Fruit fly (Drosophila melanogaster) whole organism, embryonic: Measurements from ENCODE around the gene U2af50.

Experiments used
- ATbp ChIP-seq: fragments of 200-800 bp; sonication (Bioruptor generic); optimal IDR thresholded peaks from 2 replicates; lab custom pipeline; 2017; ENCODE audit warnings: missing biosample characterization, mild to moderate bottlenecking, missing genetic modification characterization, missing genetic modification reagents
- Atf6 ChIP-seq: fragments of 200-800 bp; sonication (Bioruptor generic); IDR thresholded peaks from 2 replicates; pipeline ENCODE4 v1.3.6; 2022; ENCODE audit warnings: missing biosample characterization, missing genetic modification characterization
- BEAF-32 ChIP-seq: fragments of 200-800 bp; sonication (Bioruptor generic); optimal IDR thresholded peaks from 3 replicates; lab custom pipeline; 2017; ENCODE audit warnings: missing biosample characterization, missing genetic modification characterization, mild to moderate bottlenecking, moderate library complexity, missing genetic modification reagents
- CG10462 ChIP-seq: fragments of 200-800 bp; sonication (Bioruptor generic); optimal IDR thresholded peaks from 2 replicates; lab custom pipeline; 2016; ENCODE audit warnings: missing biosample characterization, missing genetic modification characterization
- CG1603 ChIP-seq: fragments of 200-800 bp; sonication (Bioruptor generic); optimal IDR thresholded peaks from 2 replicates; lab custom pipeline; 2019; ENCODE audit warnings: missing biosample characterization, mild to moderate bottlenecking, missing genetic modification characterization, moderate library complexity
- CG17829 ChIP-seq: fragments of 200-800 bp; optimal IDR thresholded peaks from 2 replicates; lab custom pipeline; 2019; ENCODE audit warnings: missing biosample characterization, mild to moderate bottlenecking, missing genetic modification characterization, moderate library complexity
- CG18476 ChIP-seq: fragments of 200-800 bp; sonication (Bioruptor generic); optimal IDR thresholded peaks from 2 replicates; lab custom pipeline; 2016; ENCODE audit warnings: missing biosample characterization, mild to moderate bottlenecking, missing genetic modification characterization
- CG2129 ChIP-seq: fragments of 200-800 bp; sonication (Bioruptor generic); IDR thresholded peaks from 2 replicates; pipeline ENCODE4 v1.3.6; 2022; ENCODE audit warnings: missing biosample characterization, missing genetic modification characterization; ENCODE audit not compliant: partially characterized antibody
- CG2712 ChIP-seq: fragments of 200-800 bp; optimal IDR thresholded peaks from 3 replicates; lab custom pipeline; 2019; ENCODE audit warnings: missing biosample characterization, mild to moderate bottlenecking, missing genetic modification characterization, moderate library complexity
- CG30403 ChIP-seq: fragments of 200-800 bp; sonication (Bioruptor generic); optimal IDR thresholded peaks from 3 replicates; lab custom pipeline; 2016; ENCODE audit warnings: missing biosample characterization, missing genetic modification characterization
- CG32532 ChIP-seq: fragments of 200-800 bp; sonication (Bioruptor generic); IDR thresholded peaks from 2 replicates; pipeline ENCODE4 v1.3.6; 2022; ENCODE audit warnings: missing biosample characterization, missing genetic modification characterization
- CG6791 ChIP-seq: fragments of 200-800 bp; sonication (Bioruptor generic); IDR thresholded peaks from 3 replicates; pipeline ENCODE4 v1.3.6; 2022; ENCODE audit warnings: missing biosample characterization, missing genetic modification characterization; ENCODE audit not compliant: partially characterized antibody
- CG6854 ChIP-seq: fragments of 200-800 bp; sonication (Bioruptor generic); optimal IDR thresholded peaks from 3 replicates; lab custom pipeline; 2017; ENCODE audit warnings: missing biosample characterization, mild to moderate bottlenecking, missing genetic modification characterization
- CG8290 ChIP-seq, 3 experiments: fragments of 200-800 bp; sonication (Bioruptor generic); optimal IDR thresholded peaks; 2 replicates each; lab custom pipeline; 2016 to 2019; ENCODE audit warnings: missing biosample characterization in 3 of 3, missing genetic modification characterization in 3 of 3, mild to moderate bottlenecking in 2 of 3, moderate library complexity in 1 of 3
- CG8478 ChIP-seq: fragments of >200 bp; optimal IDR thresholded peaks from 2 replicates; lab custom pipeline; 2018
- CoRest ChIP-seq: fragments of 200-800 bp; sonication (Bioruptor generic); optimal IDR thresholded peaks from 3 replicates; lab custom pipeline; 2018; ENCODE audit warnings: missing biosample characterization, mild to moderate bottlenecking, missing genetic modification characterization, moderate library complexity
- Dad ChIP-seq: fragments of 200-800 bp; sonication (Bioruptor generic); optimal IDR thresholded peaks from 3 replicates; lab custom pipeline; 2016; ENCODE audit warnings: missing biosample characterization, missing genetic modification characterization
- E2f2 ChIP-seq: fragments of 200-800 bp; sonication (Bioruptor generic); IDR thresholded peaks from 2 replicates; pipeline ENCODE4 v1.3.6; 2022; ENCODE audit warnings: missing biosample characterization, missing genetic modification characterization
- Eip74EF ChIP-seq, 2 experiments: fragments of 200-800 bp in 1 of 2; fragments of >200 bp in 1 of 2; sonication (Bioruptor generic) in 1 of 2; optimal IDR thresholded peaks; 2 replicates each; lab custom pipeline; 2017 to 2019; ENCODE audit warnings: missing biosample characterization in 2 of 2, missing genetic modification characterization in 2 of 2, mild to moderate bottlenecking in 1 of 2, moderate library complexity in 1 of 2
- HLHmδ ChIP-seq: fragments of 200-800 bp; sonication (Bioruptor generic); optimal IDR thresholded peaks from 2 replicates; lab custom pipeline; 2018; ENCODE audit warnings: missing biosample characterization, mild to moderate bottlenecking, missing genetic modification characterization, moderate library complexity
- HmgZ ChIP-seq: fragments of 200-800 bp; sonication (Bioruptor generic); optimal IDR thresholded peaks from 2 replicates; lab custom pipeline; 2018; ENCODE audit warnings: missing biosample characterization, mild to moderate bottlenecking, missing genetic modification characterization
- Lim3 ChIP-seq: fragments of 200-800 bp; sonication (Bioruptor generic); IDR thresholded peaks from 2 replicates; pipeline ENCODE4 v1.3.6; 2022; ENCODE audit warnings: missing biosample characterization, missing genetic modification characterization
- MESR4 ChIP-seq: fragments of 200-800 bp; sonication (Bioruptor generic); optimal IDR thresholded peaks from 2 replicates; lab custom pipeline; 2018; ENCODE audit warnings: missing biosample characterization, mild to moderate bottlenecking, missing genetic modification characterization, moderate library complexity
- Ptx1 ChIP-seq: fragments of 200-800 bp; sonication (Bioruptor generic); IDR thresholded peaks from 2 replicates; pipeline ENCODE4 v1.3.6; 2022; ENCODE audit warnings: missing biosample characterization, missing genetic modification characterization
- Sox100B ChIP-seq: fragments of 200-800 bp; sonication (Bioruptor generic); optimal IDR thresholded peaks from 3 replicates; lab custom pipeline; 2018; ENCODE audit warnings: missing biosample characterization, mild to moderate bottlenecking, missing genetic modification characterization
- Xbp1 ChIP-seq: fragments of 200-800 bp; sonication (Bioruptor generic); optimal IDR thresholded peaks from 3 replicates; lab custom pipeline; 2016; ENCODE audit warnings: missing biosample characterization, mild to moderate bottlenecking, missing genetic modification characterization
- YL-1 ChIP-seq: fragments of 200-800 bp; sonication (Bioruptor generic); optimal IDR thresholded peaks from 3 replicates; lab custom pipeline; 2017; ENCODE audit warnings: missing biosample characterization, mild to moderate bottlenecking, missing genetic modification characterization
- bab2 ChIP-seq: fragments of 200-800 bp; sonication (Bioruptor generic); optimal IDR thresholded peaks from 2 replicates; lab custom pipeline; 2016; ENCODE audit warnings: missing biosample characterization, missing genetic modification characterization
- chinmo ChIP-seq: fragments of 200-800 bp; sonication (Bioruptor generic); IDR thresholded peaks from 4 replicates; pipeline ENCODE4 v1.3.6; 2022; ENCODE audit warnings: missing biosample characterization, missing genetic modification characterization; ENCODE audit not compliant: partially characterized antibody
- crp ChIP-seq, 2 experiments: fragments of 200-800 bp; sonication (Bioruptor generic); optimal IDR thresholded peaks; 2 replicates in 1 of 2; 3 replicates in 1 of 2; lab custom pipeline; 2017; ENCODE audit warnings: missing biosample characterization in 2 of 2, missing genetic modification characterization in 2 of 2, mild to moderate bottlenecking in 1 of 2, moderate library complexity in 1 of 2
- eve ChIP-seq, 2 experiments: fragments of >200 bp; optimal IDR thresholded peaks; 2 replicates each; lab custom pipeline; 2017; ENCODE audit warnings: missing biosample characterization in 2 of 2, missing genetic modification characterization in 2 of 2
- gfzf ChIP-seq: fragments of 200-800 bp; sonication (Bioruptor generic); optimal IDR thresholded peaks from 2 replicates; lab custom pipeline; 2016; ENCODE audit warnings: missing biosample characterization, mild to moderate bottlenecking, missing genetic modification characterization, moderate library complexity
- grn ChIP-seq: fragments of 200-800 bp; sonication (Bioruptor generic); optimal IDR thresholded peaks from 3 replicates; lab custom pipeline; 2017; ENCODE audit warnings: missing biosample characterization, missing genetic modification characterization
- gro ChIP-seq: fragments of 200-800 bp; sonication (Bioruptor generic); optimal IDR thresholded peaks from 2 replicates; lab custom pipeline; 2016; ENCODE audit warnings: missing biosample characterization, missing genetic modification characterization
- maf-S ChIP-seq: fragments of 200-800 bp; sonication (Bioruptor generic); optimal IDR thresholded peaks from 2 replicates; lab custom pipeline; 2016; ENCODE audit warnings: missing biosample characterization, missing genetic modification characterization
- nerfin-1 ChIP-seq: fragments of 200-800 bp; sonication (Bioruptor generic); optimal IDR thresholded peaks from 3 replicates; lab custom pipeline; 2019; ENCODE audit warnings: missing biosample characterization, mild to moderate bottlenecking, missing genetic modification characterization, moderate library complexity
- nmo ChIP-seq: fragments of 200-800 bp; sonication (Bioruptor generic); optimal IDR thresholded peaks from 2 replicates; lab custom pipeline; 2018; ENCODE audit warnings: missing biosample characterization, mild to moderate bottlenecking, missing genetic modification characterization, moderate library complexity
- onecut ChIP-seq: fragments of 200-800 bp; sonication (Bioruptor generic); IDR thresholded peaks from 2 replicates; pipeline ENCODE4 v1.3.6; 2022; ENCODE audit warnings: missing biosample characterization, missing genetic modification characterization
- phol ChIP-seq: fragments of 200-800 bp; sonication (Bioruptor generic); optimal IDR thresholded peaks from 3 replicates; lab custom pipeline; 2018; ENCODE audit warnings: missing biosample characterization, mild to moderate bottlenecking, missing genetic modification characterization, moderate library complexity
- pita ChIP-seq: fragments of 200-800 bp; sonication (Bioruptor generic); optimal IDR thresholded peaks from 2 replicates; lab custom pipeline; 2017; ENCODE audit warnings: missing biosample characterization, mild to moderate bottlenecking, missing genetic modification characterization
- row ChIP-seq: fragments of 200-800 bp; sonication (Bioruptor generic); IDR thresholded peaks from 3 replicates; pipeline ENCODE4 v1.3.6; 2022; ENCODE audit warnings: missing biosample characterization, missing genetic modification characterization
- salm ChIP-seq: fragments of 200-800 bp; sonication (Bioruptor generic); optimal IDR thresholded peaks from 2 replicates; lab custom pipeline; 2018; ENCODE audit warnings: missing biosample characterization, mild to moderate bottlenecking, missing genetic modification characterization
- sens-2 ChIP-seq: fragments of 200-800 bp; sonication (Bioruptor generic); IDR thresholded peaks from 2 replicates; pipeline ENCODE4 v1.3.6; 2022; ENCODE audit warnings: missing biosample characterization, missing genetic modification characterization
- sqz ChIP-seq: fragments of 200-800 bp; sonication (Bioruptor generic); optimal IDR thresholded peaks from 3 replicates; lab custom pipeline; 2018; ENCODE audit warnings: missing biosample characterization, mild to moderate bottlenecking, missing genetic modification characterization
- tll ChIP-seq, 2 experiments: fragments of 200-800 bp in 1 of 2; fragments of >200 bp in 1 of 2; sonication (Bioruptor generic) in 1 of 2; optimal IDR thresholded peaks; 2 replicates each; lab custom pipeline; 2017 to 2019; ENCODE audit warnings: missing biosample characterization in 2 of 2, missing genetic modification characterization in 2 of 2, mild to moderate bottlenecking in 1 of 2, moderate library complexity in 1 of 2
- trem ChIP-seq: fragments of 200-800 bp; optimal IDR thresholded peaks from 3 replicates; lab custom pipeline; 2019; ENCODE audit warnings: missing biosample characterization, mild to moderate bottlenecking, missing genetic modification characterization, moderate library complexity
- unc-4 ChIP-seq: fragments of 200-800 bp; sonication (Bioruptor generic); IDR thresholded peaks from 2 replicates; pipeline ENCODE4 v1.3.6; 2022; ENCODE audit warnings: missing biosample characterization, missing genetic modification characterization; ENCODE audit not compliant: partially characterized antibody
- wek ChIP-seq: fragments of 200-800 bp; sonication (Bioruptor generic); optimal IDR thresholded peaks from 3 replicates; lab custom pipeline; 2018; ENCODE audit warnings: missing biosample characterization, mild to moderate bottlenecking, missing genetic modification characterization, moderate library complexity

Gene U2af50

dm6 chrX:16350062-16350461 lies 8.8 kb downstream of the U2af50 start, which contains the start of gene sl (continued):
- peak; percentile 41 for TF ChIP-seq bab2 (GFP tag; lab: Kevin White, UChicago)
- no peak for TF ChIP-seq Atf6 (GFP tag; lab: Robert Waterston, UW)
- TF ChIP-seq wek (GFP tag; lab: Kevin White, UChicago) = no peak
- 0 out of 2 replicates have a peak, but pooled peaks have one; percentile 19 for TF ChIP-seq E2f2 (GFP tag; lab: Robert Waterston, UW)
- TF ChIP-seq onecut (GFP tag; lab: Robert Waterston, UW) = no peak
- no peak for TF ChIP-seq CG1603 (tag; lab: Kevin White, UChicago)
- peak in 1 of 2 experiments; percentile 59 for TF ChIP-seq Eip74EF (GFP tag; optimal IDR thresholded peaks at IDR 0.05; lab: Kevin White, UChicago)
- TF ChIP-seq grn (GFP tag; lab: Kevin White, UChicago) = peak; percentile 55
- peak; percentile 30 for TF ChIP-seq trem (tag; lab: Kevin White, UChicago)
- no peak for TF ChIP-seq tll (GFP tag; optimal IDR thresholded peaks at IDR 0.05; lab: Kevin White, UChicago)
- peak; percentile 36 for TF ChIP-seq HmgZ (tag; lab: Kevin White, UChicago)
- TF ChIP-seq gro (GFP tag; lab: Kevin White, UChicago) = peak; percentile 41
- peak; percentile 30 for TF ChIP-seq BEAF-32
- TF ChIP-seq CG10462 (GFP tag; lab: Kevin White, UChicago) = no peak
- no peak for TF ChIP-seq Sox100B (GFP tag; lab: Kevin White, UChicago)
- TF ChIP-seq phol (tag; lab: Kevin White, UChicago) = peak; percentile 24
- peak; percentile 83 for TF ChIP-seq row (GFP tag; lab: Robert Waterston, UW)
- TF ChIP-seq CG2712 (tag; lab: Kevin White, UChicago) = no peak
- TF ChIP-seq Dad (GFP tag; lab: Kevin White, UChicago) = peak; percentile 18
- TF ChIP-seq gfzf = peak; percentile 66
- 0 out of 4 replicates have a peak, but pooled peaks have one; percentile 47 for TF ChIP-seq chinmo (GFP tag; lab: Robert Waterston, UW)
- 0 out of 3 replicates have a peak, but pooled peaks have one; percentile 11 for TF ChIP-seq CG6791
- TF ChIP-seq nmo = peak; percentile 22
- peak; percentile 23 for TF ChIP-seq Xbp1 (GFP tag; lab: Kevin White, UChicago)
- peak; percentile 16 for TF ChIP-seq CG30403
- no peak for TF ChIP-seq CoRest (tag; lab: Kevin White, UChicago)
- TF ChIP-seq eve (GFP tag; optimal IDR thresholded peaks at IDR 0.05; lab: Kevin White, UChicago) = no peak
- no peak for TF ChIP-seq pita (GFP tag; lab: Kevin White, UChicago)
- TF ChIP-seq MESR4 (GFP tag; lab: Kevin White, UChicago) = peak; percentile 68
- TF ChIP-seq CG8290 (GFP tag; optimal IDR thresholded peaks at IDR 0.05; lab: Kevin White, UChicago) = peak; percentile 4
- TF ChIP-seq CG8290 (tag; optimal IDR thresholded peaks at IDR 0.05; lab: Kevin White, UChicago) = no peak
- TF ChIP-seq Ptx1 (GFP tag; lab: Robert Waterston, UW) = peak; percentile 29; the same call in 1 of the 2 replicates
- no peak; the same call in 1 of the 2 replicates for TF ChIP-seq sens-2 (GFP tag; lab: Robert Waterston, UW)
- TF ChIP-seq crp (GFP tag; optimal IDR thresholded peaks at IDR 0.05; lab: Kevin White, UChicago) = peak; percentile 5 to 82
- TF ChIP-seq unc-4 (GFP tag; lab: Robert Waterston, UW) = peak; percentile 19; the same call in 1 of the 2 replicates
- TF ChIP-seq, all 482 proteins: peak for 66

- TF ChIP-seq maf-S (GFP tag; lab: Kevin White, UChicago) (peak; percentile 64), CG18476 (peak; percentile 52), ATbp (GFP tag; lab: Kevin White, UChicago) (peak; percentile 29), CG32532 (peak; percentile 87), CG8478 (lab: Kevin White, UChicago) (no peak), CG6854 (GFP tag; lab: Kevin White, UChicago) (peak; percentile 6), salm (tag; lab: Kevin White, UChicago) (no peak), HLHmδ (GFP tag; lab: Kevin White, UChicago) (no peak), Lim3 (GFP tag; lab: Robert Waterston, UW) (0 out of 2 replicates have a peak, but pooled peaks have one; percentile 15), CG2129 (GFP tag; lab: Robert Waterston, UW) (no peak), CG17829 (peak; percentile 61), nerfin-1 (tag; lab: Kevin White, UChicago) (no peak), YL-1 (GFP tag; lab: Kevin White, UChicago) (no peak), sqz (GFP tag; lab: Kevin White, UChicago) (peak; percentile 25)
Observed at dm6 chrX:16335107-16335642, 23.7 kb downstream of the U2af50 start.
